Fruit fly (Drosophila melanogaster) whole organism, embryonic: ENCODE data around the gene CG14232.
A peak's percentile ranks its signal among the peaks of the same experiment; 100 is the strongest.

Experiments used
- CG1024 ChIP-seq: fragments of 200-800 bp; sonication (Bioruptor generic); IDR thresholded peaks from 2 replicates; pipeline ENCODE4 v1.3.6; 2022; ENCODE audit warnings: missing biosample characterization, missing genetic modification characterization
- CG11093 ChIP-seq: fragments of 200-800 bp; sonication (Bioruptor generic); IDR thresholded peaks from 3 replicates; pipeline ENCODE4 v1.3.6; 2022; ENCODE audit warnings: missing biosample characterization, missing genetic modification characterization
- CG13287 ChIP-seq: fragments of 200-800 bp; sonication (Bioruptor generic); IDR thresholded peaks from 2 replicates; pipeline ENCODE4 v1.3.6; 2022; ENCODE audit warnings: missing biosample characterization, missing genetic modification characterization; ENCODE audit not compliant: partially characterized antibody
- CG13624 ChIP-seq: fragments of 200-800 bp; sonication (Bioruptor generic); optimal IDR thresholded peaks from 2 replicates; lab custom pipeline; 2016; ENCODE audit warnings: missing biosample characterization, missing genetic modification characterization
- CG14710 ChIP-seq: fragments of 200-800 bp; sonication (Bioruptor generic); optimal IDR thresholded peaks from 3 replicates; lab custom pipeline; 2019; ENCODE audit warnings: missing biosample characterization, mild to moderate bottlenecking, missing genetic modification characterization, moderate library complexity
- CG17829 ChIP-seq: fragments of 200-800 bp; optimal IDR thresholded peaks from 2 replicates; lab custom pipeline; 2019; ENCODE audit warnings: missing biosample characterization, mild to moderate bottlenecking, missing genetic modification characterization, moderate library complexity
- CG17912 ChIP-seq: fragments of 200-800 bp; sonication (Bioruptor generic); optimal IDR thresholded peaks from 2 replicates; lab custom pipeline; 2018; ENCODE audit warnings: missing biosample characterization, mild to moderate bottlenecking, missing genetic modification characterization
- CG1832 ChIP-seq: fragments of 200-800 bp; sonication (Bioruptor generic); optimal IDR thresholded peaks from 2 replicates; lab custom pipeline; 2017; ENCODE audit warnings: missing biosample characterization, mild to moderate bottlenecking, missing genetic modification characterization, inconsistent platforms
- CG18619 ChIP-seq: fragments of 200-800 bp; sonication (Bioruptor generic); optimal IDR thresholded peaks from 3 replicates; lab custom pipeline; 2017; ENCODE audit warnings: missing biosample characterization, mild to moderate bottlenecking, missing genetic modification characterization
- CG2199 ChIP-seq: fragments of 200-800 bp; sonication (Bioruptor generic); IDR thresholded peaks from 3 replicates; pipeline ENCODE4 v1.3.6; 2022; ENCODE audit warnings: missing biosample characterization, missing genetic modification characterization
- CG3163 ChIP-seq: fragments of 200-800 bp; sonication (Bioruptor generic); optimal IDR thresholded peaks from 3 replicates; lab custom pipeline; 2016; ENCODE audit warnings: missing biosample characterization, missing genetic modification characterization
- CG32772 ChIP-seq: fragments of 200-800 bp; sonication (Bioruptor generic); IDR thresholded peaks from 2 replicates; pipeline ENCODE4 v1.3.6; 2022; ENCODE audit warnings: missing biosample characterization, missing genetic modification characterization
- CG7987 ChIP-seq: fragments of 200-800 bp; sonication (Bioruptor generic); optimal IDR thresholded peaks from 2 replicates; lab custom pipeline; 2018; ENCODE audit warnings: missing biosample characterization, mild to moderate bottlenecking, missing genetic modification characterization, moderate library complexity
- D19B ChIP-seq: fragments of 200-800 bp; sonication (Bioruptor generic); optimal IDR thresholded peaks from 2 replicates; lab custom pipeline; 2017; ENCODE audit warnings: missing biosample characterization, mild to moderate bottlenecking, missing genetic modification characterization
- Deaf1 ChIP-seq: fragments of 200-800 bp; optimal IDR thresholded peaks from 3 replicates; lab custom pipeline; 2019; ENCODE audit warnings: missing biosample characterization, mild to moderate bottlenecking, missing genetic modification characterization, moderate library complexity
- E2f1 ChIP-seq: fragments of 200-800 bp; sonication (Bioruptor generic); IDR thresholded peaks from 2 replicates; pipeline ENCODE4 v1.3.6; 2022; ENCODE audit warnings: missing biosample characterization, missing genetic modification characterization
- E2f2 ChIP-seq: fragments of 200-800 bp; sonication (Bioruptor generic); IDR thresholded peaks from 2 replicates; pipeline ENCODE4 v1.3.6; 2022; ENCODE audit warnings: missing biosample characterization, missing genetic modification characterization
- Ets97D ChIP-seq: fragments of 200-800 bp; sonication (Bioruptor generic); optimal IDR thresholded peaks from 3 replicates; lab custom pipeline; 2016; ENCODE audit warnings: missing biosample characterization, missing genetic modification characterization
- HLH3B ChIP-seq: fragments of 200-800 bp; sonication (Bioruptor generic); IDR thresholded peaks from 2 replicates; pipeline ENCODE4 v1.3.6; 2022; ENCODE audit warnings: missing biosample characterization, missing genetic modification characterization
- Mad ChIP-seq: fragments of 200-800 bp; sonication (Bioruptor generic); optimal IDR thresholded peaks from 2 replicates; lab custom pipeline; 2016; ENCODE audit warnings: missing biosample characterization, missing genetic modification characterization
- NFAT ChIP-seq: fragments of 200-800 bp; sonication (Bioruptor generic); IDR thresholded peaks from 2 replicates; pipeline ENCODE4 v1.3.6; 2022; ENCODE audit warnings: missing biosample characterization, missing genetic modification characterization
- Nf-YC ChIP-seq: fragments of 200-800 bp; optimal IDR thresholded peaks from 3 replicates; lab custom pipeline; 2019; ENCODE audit warnings: missing biosample characterization, mild to moderate bottlenecking, missing genetic modification characterization, moderate library complexity
- Rfx ChIP-seq: fragments of 200-800 bp; sonication (Bioruptor generic); IDR thresholded peaks from 2 replicates; pipeline ENCODE4 v1.3.6; 2022; ENCODE audit warnings: missing biosample characterization, missing genetic modification characterization
- Rx ChIP-seq: fragments of 200-800 bp; sonication (Bioruptor generic); IDR thresholded peaks from 2 replicates; pipeline ENCODE4 v1.3.6; 2022; ENCODE audit warnings: missing biosample characterization, missing genetic modification characterization
- Six4 ChIP-seq: fragments of 200-800 bp; sonication (Bioruptor generic); optimal IDR thresholded peaks from 2 replicates; lab custom pipeline; 2016; ENCODE audit warnings: missing biosample characterization, missing genetic modification characterization
- Sox102F ChIP-seq: fragments of 200-800 bp; sonication (Bioruptor generic); optimal IDR thresholded peaks from 2 replicates; lab custom pipeline; 2018; ENCODE audit warnings: missing biosample characterization, mild to moderate bottlenecking, missing genetic modification characterization, moderate library complexity
- TFAM ChIP-seq: fragments of 200-800 bp; sonication (Bioruptor generic); optimal IDR thresholded peaks from 2 replicates; lab custom pipeline; 2017; ENCODE audit warnings: missing biosample characterization, missing genetic modification characterization, inconsistent platforms
- bbx ChIP-seq: fragments of 200-800 bp; sonication (Bioruptor generic); IDR thresholded peaks from 2 replicates; pipeline ENCODE4 v1.3.6; 2022; ENCODE audit warnings: missing biosample characterization, missing genetic modification characterization; ENCODE audit not compliant: partially characterized antibody
- bsh ChIP-seq, 2 experiments: fragments of 200-800 bp; sonication (Bioruptor generic); optimal IDR thresholded peaks; 2 replicates each; lab custom pipeline; 2017 to 2018; ENCODE audit warnings: mild to moderate bottlenecking in 2 of 2, missing biosample characterization in 2 of 2, missing genetic modification characterization in 2 of 2, moderate library complexity in 1 of 2
- btn ChIP-seq: fragments of 200-800 bp; sonication (Bioruptor generic); optimal IDR thresholded peaks from 2 replicates; lab custom pipeline; 2016; ENCODE audit warnings: missing biosample characterization, missing genetic modification characterization
- cato ChIP-seq: fragments of 200-800 bp; sonication (Bioruptor generic); optimal IDR thresholded peaks from 2 replicates; lab custom pipeline; 2016; ENCODE audit warnings: missing biosample characterization, missing genetic modification characterization, borderline replicate concordance
- cg ChIP-seq: fragments of 200-800 bp; sonication (Bioruptor generic); optimal IDR thresholded peaks from 3 replicates; lab custom pipeline; 2019; ENCODE audit warnings: missing biosample characterization, mild to moderate bottlenecking, missing genetic modification characterization, moderate library complexity
- chm ChIP-seq: fragments of 200-800 bp; sonication (Bioruptor generic); IDR thresholded peaks from 2 replicates; pipeline ENCODE4 v1.3.6; 2022; ENCODE audit warnings: missing biosample characterization, missing genetic modification characterization
- chn ChIP-seq: fragments of 200-800 bp; sonication (Bioruptor generic); optimal IDR thresholded peaks from 2 replicates; lab custom pipeline; 2016; ENCODE audit warnings: missing biosample characterization, missing genetic modification characterization
- ci ChIP-seq: fragments of 200-800 bp; sonication (Bioruptor generic); IDR thresholded peaks from 3 replicates; pipeline ENCODE4 v1.3.6; 2022; ENCODE audit warnings: missing biosample characterization, missing genetic modification characterization
- cwo ChIP-seq: fragments of 200-800 bp; sonication (Bioruptor generic); optimal IDR thresholded peaks from 3 replicates; lab custom pipeline; 2017; ENCODE audit warnings: missing biosample characterization, missing genetic modification characterization, mild to moderate bottlenecking, moderate library complexity, missing genetic modification reagents
- her ChIP-seq: fragments of 200-800 bp; sonication (Bioruptor generic); optimal IDR thresholded peaks from 2 replicates; lab custom pipeline; 2016; ENCODE audit warnings: missing biosample characterization, missing genetic modification characterization
- kay ChIP-seq: fragments of 200-800 bp; sonication (Bioruptor generic); optimal IDR thresholded peaks from 2 replicates; lab custom pipeline; 2016; ENCODE audit warnings: missing biosample characterization, missing genetic modification characterization
- lbe ChIP-seq: fragments of 200-800 bp; sonication (Bioruptor generic); optimal IDR thresholded peaks from 2 replicates; lab custom pipeline; 2016; ENCODE audit warnings: missing biosample characterization, mild to moderate bottlenecking, missing genetic modification characterization
- pfk ChIP-seq: fragments of 200-800 bp; sonication (Bioruptor generic); optimal IDR thresholded peaks from 2 replicates; lab custom pipeline; 2018; ENCODE audit warnings: missing biosample characterization, mild to moderate bottlenecking, missing genetic modification characterization, moderate library complexity
- pho ChIP-seq: fragments of 200-800 bp; sonication (Bioruptor generic); optimal IDR thresholded peaks from 2 replicates; lab custom pipeline; 2016; ENCODE audit warnings: missing biosample characterization, missing genetic modification characterization
- pum ChIP-seq: fragments of 200-800 bp; sonication (Bioruptor generic); optimal IDR thresholded peaks from 2 replicates; lab custom pipeline; 2016; ENCODE audit warnings: missing biosample characterization, missing genetic modification characterization
- ro ChIP-seq: fragments of 200-800 bp; sonication (Bioruptor generic); IDR thresholded peaks from 2 replicates; pipeline ENCODE4 v1.3.6; 2022; ENCODE audit warnings: missing biosample characterization, missing genetic modification characterization
- shn ChIP-seq: fragments of 200-800 bp; sonication (Bioruptor generic); optimal IDR thresholded peaks from 3 replicates; lab custom pipeline; 2016; ENCODE audit warnings: missing biosample characterization, missing genetic modification characterization
- tio ChIP-seq: fragments of 200-800 bp; sonication (Bioruptor generic); optimal IDR thresholded peaks from 2 replicates; lab custom pipeline; 2017; ENCODE audit warnings: missing biosample characterization, missing genetic modification characterization, inconsistent platforms
- tna ChIP-seq: fragments of 200-800 bp; sonication (Bioruptor generic); IDR thresholded peaks from 2 replicates; pipeline ENCODE4 v1.3.6; 2022; ENCODE audit warnings: missing biosample characterization, missing genetic modification characterization; ENCODE audit not compliant: partially characterized antibody
- unpg ChIP-seq: fragments of 200-800 bp; sonication (Bioruptor generic); optimal IDR thresholded peaks from 3 replicates; lab custom pipeline; 2018; ENCODE audit warnings: missing biosample characterization, mild to moderate bottlenecking, missing genetic modification characterization, moderate library complexity
- wdn ChIP-seq: fragments of 200-800 bp; sonication (Bioruptor generic); IDR thresholded peaks from 2 replicates; pipeline ENCODE4 v1.3.6; 2022; ENCODE audit warnings: missing biosample characterization, missing genetic modification characterization
- z ChIP-seq: fragments of 200-800 bp; sonication (Bioruptor generic); IDR thresholded peaks from 3 replicates; pipeline ENCODE4 v1.3.6; 2022; ENCODE audit warnings: missing biosample characterization, missing genetic modification characterization
- zen2 ChIP-seq: fragments of 200-800 bp; sonication (Bioruptor generic); IDR thresholded peaks from 3 replicates; pipeline ENCODE4 v1.3.6; 2022; ENCODE audit warnings: missing biosample characterization, missing genetic modification characterization; ENCODE audit not compliant: partially characterized antibody

The CG14232 gene

dm6 chrX:19662583-19663195 is 41.4 kb downstream of the CG14232 start (continued):
- TF ChIP-seq zen2 = no peak
- TF ChIP-seq CG18619 (GFP tag; lab: Kevin White, UChicago) = no peak
- no peak for TF ChIP-seq pum
- no peak for TF ChIP-seq ro (GFP tag; lab: Robert Waterston, UW)
- peak; percentile 58; the same call in 2 of the 3 replicates for TF ChIP-seq ci
- no peak; the same call in 1 of the 2 replicates for TF ChIP-seq Rfx (GFP tag; lab: Robert Waterston, UW)
- TF ChIP-seq chm (GFP tag; lab: Robert Waterston, UW) = peak; percentile 82; the same call in 1 of the 2 replicates
- TF ChIP-seq z (GFP tag; lab: Robert Waterston, UW) = peak; percentile 51; the same call in 1 of the 3 replicates
- TF ChIP-seq HLH3B (GFP tag; lab: Robert Waterston, UW) = no peak
- no peak for TF ChIP-seq CG17829
- TF ChIP-seq unpg (GFP tag; lab: Kevin White, UChicago) = no peak
- peak; percentile 35; the same call in 1 of the 2 replicates for TF ChIP-seq CG13287 (GFP tag; lab: Robert Waterston, UW)
- no peak for TF ChIP-seq D19B
- TF ChIP-seq Rx (GFP tag; lab: Robert Waterston, UW) = no peak
- TF ChIP-seq CG14710 (tag; lab: Kevin White, UChicago) = no peak
- TF ChIP-seq cato = no peak
- no peak for TF ChIP-seq tio (GFP tag; lab: Kevin White, UChicago)
- TF ChIP-seq tna (GFP tag; lab: Robert Waterston, UW) = no peak
- TF ChIP-seq pfk (GFP tag; lab: Kevin White, UChicago) = no peak
- TF ChIP-seq kay = no peak
- TF ChIP-seq Sox102F (GFP tag; lab: Kevin White, UChicago) = no peak
- TF ChIP-seq CG32772 (GFP tag; lab: Robert Waterston, UW) = no peak
- no peak for TF ChIP-seq Ets97D
- TF ChIP-seq CG2199 = no peak
- no peak for TF ChIP-seq TFAM (GFP tag; lab: Kevin White, UChicago)
- no peak for TF ChIP-seq CG17912 (GFP tag; lab: Kevin White, UChicago)
- TF ChIP-seq Six4 = no peak
- no peak for TF ChIP-seq E2f1 (GFP tag; lab: Robert Waterston, UW)
- no peak for TF ChIP-seq her
- TF ChIP-seq lbe = no peak
- TF ChIP-seq cg (GFP tag; lab: Kevin White, UChicago) = peak; percentile 67
- no peak for TF ChIP-seq Mad (GFP tag; lab: Kevin White, UChicago)
- TF ChIP-seq bbx = peak; percentile 37
- no peak for TF ChIP-seq btn (GFP tag; lab: Kevin White, UChicago)
- peak; percentile 27; the same call in 1 of the 2 replicates for TF ChIP-seq E2f2 (GFP tag; lab: Robert Waterston, UW)
- TF ChIP-seq CG1832 (GFP tag; lab: Kevin White, UChicago) = peak; percentile 69
- peak; percentile 11 for TF ChIP-seq pho (GFP tag; lab: Kevin White, UChicago)
- no peak for TF ChIP-seq bsh (GFP tag; optimal IDR thresholded peaks at IDR 0.05; lab: Kevin White, UChicago)
- TF ChIP-seq Deaf1 = peak; percentile 74
- TF ChIP-seq CG1024 (GFP tag; lab: Robert Waterston, UW) = no peak
- TF ChIP-seq CG7987 (GFP tag; lab: Kevin White, UChicago) = no peak
- TF ChIP-seq wdn (GFP tag; lab: Robert Waterston, UW) = no peak
- no peak for TF ChIP-seq chn (GFP tag; lab: Kevin White, UChicago)
- no peak for TF ChIP-seq CG3163 (GFP tag; lab: Kevin White, UChicago)
- TF ChIP-seq CG11093 (GFP tag; lab: Robert Waterston, UW) = no peak
- TF ChIP-seq NFAT (GFP tag; lab: Robert Waterston, UW) = peak; percentile 35; the same call in 1 of the 2 replicates
- TF ChIP-seq CG13624 = peak; percentile 18
- no peak for TF ChIP-seq shn (GFP tag; lab: Kevin White, UChicago)
- no peak for TF ChIP-seq Nf-YC (tag; lab: Kevin White, UChicago)
- no peak for TF ChIP-seq cwo (GFP tag; lab: Kevin White, UChicago)
